Fruit fly (Drosophila melanogaster): Measurements from ENCODE around the gene emei.

emei gene

DNA sequence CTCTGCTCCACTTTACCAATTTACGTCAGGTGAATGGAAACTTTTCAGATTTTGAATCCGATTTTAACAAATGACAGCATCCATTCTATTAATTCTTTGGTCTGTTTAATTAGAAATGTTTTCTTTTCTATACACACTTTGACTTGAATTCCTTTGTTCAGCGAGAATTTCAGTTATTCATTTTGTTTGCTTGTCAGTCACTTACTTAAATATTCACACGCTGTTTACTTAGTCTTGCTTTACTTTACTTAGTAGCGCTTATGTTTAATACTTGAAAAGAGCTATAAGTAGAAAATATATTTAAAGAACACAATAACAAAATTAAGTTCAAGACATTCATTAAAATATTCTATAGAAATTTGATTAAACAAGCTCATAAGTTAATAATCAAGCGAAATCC, 2.1 kb upstream of the emei start, which contains the start of gene CG32073 (continued):
- TF ChIP-seq jumu (GFP tag; optimal IDR thresholded peaks at IDR 0.05) (no peak), CG9215 (GFP tag; IDR thresholded peaks at IDR 0.05) (no peak), CG13424 (tag; optimal IDR thresholded peaks at IDR 0.05) (no peak), Med (GFP tag) (no peak), Trl (optimal IDR thresholded peaks at IDR 0.05) (no peak), Trl (GFP tag; optimal IDR thresholded peaks at IDR 0.05) (peak; percentile 36), CG3838 (GFP tag; optimal IDR thresholded peaks at IDR 0.05) (no peak), cwo (GFP tag; optimal IDR thresholded peaks at IDR 0.05) (peak; percentile 64), CG10267 (tag; optimal IDR thresholded peaks at IDR 0.05) (peak; percentile 25), ab (GFP tag; optimal IDR thresholded peaks at IDR 0.05) (no peak), CG8924 (tag; optimal IDR thresholded peaks at IDR 0.05) (peak; percentile 9), CG6689 (GFP tag; IDR thresholded peaks at IDR 0.05) (no peak), CG3407 (GFP tag; optimal IDR thresholded peaks at IDR 0.05) (peak; percentile 26), Lpt (GFP tag; optimal IDR thresholded peaks at IDR 0.05) (no peak), CG6654 (GFP tag; optimal IDR thresholded peaks at IDR 0.05) (no peak), CG10462 (GFP tag; optimal IDR thresholded peaks at IDR 0.05) (no peak), gsb-n (tag; optimal IDR thresholded peaks at IDR 0.05) (no peak), fd64A (GFP tag; optimal IDR thresholded peaks at IDR 0.05) (no peak), CG2712 (tag; optimal IDR thresholded peaks at IDR 0.05) (peak; percentile 44), her (GFP tag; optimal IDR thresholded peaks at IDR 0.05) (no peak), HHEX (GFP tag; optimal IDR thresholded peaks at IDR 0.05) (peak; percentile 51), CG12071 (GFP tag; optimal IDR thresholded peaks at IDR 0.05) (peak; percentile 75), twi (tag; optimal IDR thresholded peaks at IDR 0.05) (no peak), CG14710 (tag; optimal IDR thresholded peaks at IDR 0.05) (peak; percentile 42), CG2875 (GFP tag; optimal IDR thresholded peaks at IDR 0.05) (peak; percentile 29), Poxn (GFP tag; IDR thresholded peaks at IDR 0.05) (no peak), CG7745 (tag; optimal IDR thresholded peaks at IDR 0.05) (no peak), CG6254 (GFP tag; optimal IDR thresholded peaks at IDR 0.05) (peak; percentile 33), Max (GFP tag; optimal IDR thresholded peaks at IDR 0.05) (peak; percentile 35), org-1 (GFP tag; optimal IDR thresholded peaks at IDR 0.05) (peak; percentile 1), Vsx1 (GFP tag; optimal IDR thresholded peaks at IDR 0.05) (peak; percentile 67), NFAT (GFP tag; IDR thresholded peaks at IDR 0.05) (no peak), run (tag; optimal IDR thresholded peaks at IDR 0.05) (no peak), bab2 (GFP tag; optimal IDR thresholded peaks at IDR 0.05) (no peak), CG12659 (GFP tag; optimal IDR thresholded peaks at IDR 0.05) (no peak), pnt (GFP tag; optimal IDR thresholded peaks at IDR 0.05) (no peak), CG31224 (GFP tag; IDR thresholded peaks at IDR 0.05) (no peak), dysf (GFP tag; IDR thresholded peaks at IDR 0.05) (no peak), caup (GFP tag; optimal IDR thresholded peaks at IDR 0.05; ENCODE audit: severe bottlenecking) (peak; percentile 38), Asciz (GFP tag; optimal IDR thresholded peaks at IDR 0.05) (peak; percentile 23), CG3847 (GFP tag; IDR thresholded peaks at IDR 0.05) (no peak), HLHmδ (GFP tag; optimal IDR thresholded peaks at IDR 0.05) (no peak), oc (tag; optimal IDR thresholded peaks at IDR 0.05) (no peak), CG6813 (GFP tag; optimal IDR thresholded peaks at IDR 0.05) (peak; percentile 55), CG13296 (GFP tag; optimal IDR thresholded peaks at IDR 0.05) (peak; percentile 55), Sox100B (GFP tag; optimal IDR thresholded peaks at IDR 0.05) (peak; percentile 66), grau (tag; optimal IDR thresholded peaks at IDR 0.05) (no peak), CG15073 (GFP tag; optimal IDR thresholded peaks at IDR 0.05) (no peak), zfh2 (GFP tag; optimal IDR thresholded peaks at IDR 0.05) (no peak), danr (GFP tag; IDR thresholded peaks at IDR 0.05) (no peak), CG11085 (GFP tag; IDR thresholded peaks at IDR 0.05) (no peak), knrl (GFP tag; IDR thresholded peaks at IDR 0.05; ENCODE audit: partially characterized antibody) (no peak)
